Worm (Caenorhabditis elegans) whole organism, early embryonic: ENCODE measurements around the gene F19C6.4.
A peak's percentile ranks its signal among the peaks of the same experiment; 100 is the strongest.

ENCODE experiments used
- B0310.2 ChIP-seq: sonication (generic microtip); optimal IDR thresholded peaks from 2 replicates; lab custom pipeline; 2016; ENCODE audit warnings: mild to moderate bottlenecking, missing genetic modification characterization, missing compliant biosample characterization
- F13C5.2 ChIP-seq: sonication (generic microtip); optimal IDR thresholded peaks from 2 replicates; lab custom pipeline; 2017; ENCODE audit warnings: mild to moderate bottlenecking, missing genetic modification characterization, inconsistent platforms, missing compliant biosample characterization
- aly-1 ChIP-seq: sonication (generic microtip); optimal IDR thresholded peaks from 2 replicates; lab custom pipeline; 2016; ENCODE audit warnings: missing genetic modification characterization, missing compliant biosample characterization
- ama-1 ChIP-seq: fragments of 150-350 bp; optimal IDR thresholded peaks from 2 replicates; lab custom pipeline; 2014
- ceh-13 ChIP-seq: fragments of 200-800 bp; sonication (Bioruptor generic); optimal IDR thresholded peaks from 2 replicates; lab custom pipeline; 2018; ENCODE audit warnings: mild to moderate bottlenecking, missing genetic modification characterization, missing compliant biosample characterization
- ceh-36 ChIP-seq: sonication (generic microtip); optimal IDR thresholded peaks from 2 replicates; lab custom pipeline; 2016; ENCODE audit warnings: missing genetic modification characterization, inconsistent platforms, missing compliant biosample characterization
- ets-7 ChIP-seq: sonication (generic microtip); optimal IDR thresholded peaks from 2 replicates; lab custom pipeline; 2016; ENCODE audit warnings: missing genotype, missing genetic modification characterization, missing compliant biosample characterization
- flt-1 ChIP-seq: fragments of 200-800 bp; sonication (Bioruptor generic); IDR thresholded peaks from 2 replicates; pipeline ENCODE4 v1.3.6; 2022; ENCODE audit warnings: missing genetic modification characterization, missing compliant biosample characterization
- hmbx-1 ChIP-seq: sonication (generic microtip); optimal IDR thresholded peaks from 2 replicates; lab custom pipeline; 2016; ENCODE audit warnings: mild to moderate bottlenecking, missing genetic modification characterization, missing compliant biosample characterization
- hmg-4 ChIP-seq: fragments of 200-800 bp; sonication (Bioruptor generic); optimal IDR thresholded peaks from 2 replicates; lab custom pipeline; 2018; ENCODE audit warnings: mild to moderate bottlenecking, missing genetic modification characterization, missing compliant biosample characterization
- hnd-1 ChIP-seq: sonication (generic microtip); optimal IDR thresholded peaks from 2 replicates; lab custom pipeline; 2016; ENCODE audit warnings: missing genetic modification characterization, missing compliant biosample characterization
- pes-1 ChIP-seq: fragments of 200-800 bp; sonication (Bioruptor generic); IDR thresholded peaks from 2 replicates; pipeline ENCODE4 v1.3.6; 2022; ENCODE audit warnings: missing genetic modification reagents, missing genetic modification characterization, missing compliant biosample characterization
- scrt-1 ChIP-seq: fragments of 200-800 bp; sonication (Bioruptor generic); IDR thresholded peaks from 2 replicates; pipeline ENCODE4 v1.3.6; 2022; ENCODE audit warnings: missing genetic modification characterization, missing compliant biosample characterization
- sea-1 ChIP-seq: fragments of 200-800 bp; sonication (Bioruptor generic); conservative IDR thresholded peaks from 2 replicates; pipeline ENCODE4 v1.3.6; 2022; ENCODE audit warnings: missing genetic modification characterization, missing compliant biosample characterization
- tbx-11 ChIP-seq: fragments of 200-800 bp; sonication (Bioruptor generic); IDR thresholded peaks from 2 replicates; pipeline ENCODE4 v1.3.6; 2022; ENCODE audit warnings: missing genetic modification characterization, missing compliant biosample characterization
- tbx-37 ChIP-seq: fragments of 200-800 bp; sonication (Bioruptor generic); conservative IDR thresholded peaks from 2 replicates; pipeline ENCODE4 v1.3.6; 2022; ENCODE audit warnings: missing genetic modification reagents, missing genetic modification characterization, missing compliant biosample characterization
- tra-4 ChIP-seq: sonication (generic microtip); optimal IDR thresholded peaks from 2 replicates; lab custom pipeline; 2017; ENCODE audit warnings: missing genetic modification characterization, missing compliant biosample characterization

Gene F19C6.4

ce11 chrX:9999599-10000201, 18.1 kb downstream of the F19C6.4 start:
- TF ChIP-seq tbx-11 (GFP tag; lab: Robert Waterston, UW) (no peak), hmg-4 (GFP tag; lab: Kevin White, UChicago) (peak; percentile 94), tbx-37 (GFP tag; lab: Robert Waterston, UW) (0 out of 2 replicates have a peak, but pooled peaks have one; percentile 5), sea-1 (no peak), scrt-1 (GFP tag; lab: Robert Waterston, UW) (no peak), ets-7 (tag; lab: Kevin White, UChicago) (no peak), ceh-36 (tag; lab: Kevin White, UChicago) (no peak), pes-1 (GFP tag; lab: Robert Waterston, UW) (0 out of 2 replicates have a peak, but pooled peaks have one; percentile 43), B0310.2 (tag; lab: Kevin White, UChicago) (peak; percentile 80), flt-1 (GFP tag; lab: Robert Waterston, UW) (no peak), F13C5.2 (tag; lab: Kevin White, UChicago) (peak; percentile 69)

- no peak for TF ChIP-seq ceh-36 (tag; lab: Kevin White, UChicago)
- TF ChIP-seq hmg-4 (GFP tag; lab: Kevin White, UChicago), result no peak
- no peak for TF ChIP-seq scrt-1 (GFP tag; lab: Robert Waterston, UW)
- no peak for TF ChIP-seq F13C5.2 (tag; lab: Kevin White, UChicago)
- no peak for TF ChIP-seq B0310.2 (tag; lab: Kevin White, UChicago)
- TF ChIP-seq ama-1 (lab: Kevin White, UChicago), result no peak
- no peak for TF ChIP-seq aly-1
- TF ChIP-seq sea-1, result no peak
Observed at ce11 chrX:9999192-9999591, 18.6 kb downstream of the F19C6.4 start, which contains the start of gene grk-1. Gene grk-1 (minus strand): TSS chrX:9999208.

- no peak for TF ChIP-seq ceh-13 (GFP tag; lab: Kevin White, UChicago)
- no peak for TF ChIP-seq F13C5.2 (tag; lab: Kevin White, UChicago)
- no peak for TF ChIP-seq flt-1 (GFP tag; lab: Robert Waterston, UW)
- TF ChIP-seq tra-4 (tag; lab: Kevin White, UChicago), result no peak
- no peak for TF ChIP-seq aly-1
- no peak for TF ChIP-seq B0310.2 (tag; lab: Kevin White, UChicago)
- TF ChIP-seq ama-1 (lab: Kevin White, UChicago), result no peak
- TF ChIP-seq tbx-37 (GFP tag; lab: Robert Waterston, UW), result no peak
- TF ChIP-seq ceh-36 (tag; lab: Kevin White, UChicago), result no peak
- no peak for TF ChIP-seq ets-7 (tag; lab: Kevin White, UChicago)
- no peak for TF ChIP-seq hnd-1 (tag; lab: Kevin White, UChicago)
- no peak for TF ChIP-seq hmbx-1 (tag; lab: Kevin White, UChicago)
- no peak for TF ChIP-seq hmg-4 (GFP tag; lab: Kevin White, UChicago)
Observed at ce11 chrX:9997344-9997743, 20.5 kb downstream of the F19C6.4 start.

ce11 chrX:9993100-9993499, 24.7 kb downstream of the F19C6.4 start:
- no peak for TF ChIP-seq tbx-11 (GFP tag; lab: Robert Waterston, UW)
- no peak for TF ChIP-seq ceh-13 (GFP tag; lab: Kevin White, UChicago)
- TF ChIP-seq F13C5.2 (tag; lab: Kevin White, UChicago), result no peak
- TF ChIP-seq hmg-4 (GFP tag; lab: Kevin White, UChicago), result no peak
- TF ChIP-seq pes-1 (GFP tag; lab: Robert Waterston, UW), result no peak
- no peak for TF ChIP-seq tbx-37 (GFP tag; lab: Robert Waterston, UW)
- TF ChIP-seq tra-4 (tag; lab: Kevin White, UChicago), result no peak
- no peak for TF ChIP-seq sea-1
- TF ChIP-seq flt-1 (GFP tag; lab: Robert Waterston, UW), result no peak
- TF ChIP-seq aly-1, result no peak
- no peak for TF ChIP-seq hnd-1 (tag; lab: Kevin White, UChicago)
- no peak for TF ChIP-seq scrt-1 (GFP tag; lab: Robert Waterston, UW)
- no peak for TF ChIP-seq ets-7 (tag; lab: Kevin White, UChicago)
- no peak for TF ChIP-seq hmbx-1 (tag; lab: Kevin White, UChicago)
- TF ChIP-seq ama-1 (lab: Kevin White, UChicago), result no peak
- TF ChIP-seq ceh-36 (tag; lab: Kevin White, UChicago), result no peak
- TF ChIP-seq B0310.2 (tag; lab: Kevin White, UChicago), result no peak

- TF ChIP-seq tbx-37 (GFP tag; lab: Robert Waterston, UW), result no peak
- no peak for TF ChIP-seq F13C5.2 (tag; lab: Kevin White, UChicago)
- no peak for TF ChIP-seq flt-1 (GFP tag; lab: Robert Waterston, UW)
- no peak for TF ChIP-seq tra-4 (tag; lab: Kevin White, UChicago)
- no peak for TF ChIP-seq ama-1 (lab: Kevin White, UChicago)
- TF ChIP-seq aly-1, result no peak
- no peak for TF ChIP-seq ceh-13 (GFP tag; lab: Kevin White, UChicago)
- TF ChIP-seq scrt-1 (GFP tag; lab: Robert Waterston, UW), result no peak
- TF ChIP-seq B0310.2 (tag; lab: Kevin White, UChicago), result no peak
- no peak for TF ChIP-seq pes-1 (GFP tag; lab: Robert Waterston, UW)
- TF ChIP-seq tbx-11 (GFP tag; lab: Robert Waterston, UW), result no peak
- no peak for TF ChIP-seq hnd-1 (tag; lab: Kevin White, UChicago)
- no peak for TF ChIP-seq hmg-4 (GFP tag; lab: Kevin White, UChicago)
- TF ChIP-seq ets-7 (tag; lab: Kevin White, UChicago), result no peak
Observed at ce11 chrX:9988884-9989283, 28.9 kb downstream of the F19C6.4 start.

ce11 chrX:9987166-9987565, 30.7 kb downstream of the F19C6.4 start:
- TF ChIP-seq F13C5.2 (tag; lab: Kevin White, UChicago) (no peak), tbx-11 (GFP tag; lab: Robert Waterston, UW) (no peak), tbx-37 (GFP tag; lab: Robert Waterston, UW) (no peak), ama-1 (lab: Kevin White, UChicago) (no peak), B0310.2 (tag; lab: Kevin White, UChicago) (no peak), hmg-4 (GFP tag; lab: Kevin White, UChicago) (no peak), hnd-1 (tag; lab: Kevin White, UChicago) (no peak), ceh-13 (GFP tag; lab: Kevin White, UChicago) (no peak), scrt-1 (GFP tag; lab: Robert Waterston, UW) (no peak), hmbx-1 (tag; lab: Kevin White, UChicago) (no peak), tra-4 (tag; lab: Kevin White, UChicago) (no peak), flt-1 (GFP tag; lab: Robert Waterston, UW) (no peak), ets-7 (tag; lab: Kevin White, UChicago) (no peak), aly-1 (no peak)
